Worm (Caenorhabditis elegans) whole organism, L2 larva: ENCODE data around the gene Y57A10A.8.

ENCODE experiments used
- C34F6.9 ChIP-seq: fragments of 150-350 bp; optimal IDR thresholded peaks from 2 replicates; lab custom pipeline; 2014; ENCODE audit warnings: missing biosample characterization, missing genetic modification characterization
- F13H6.1 ChIP-seq: sonication (generic microtip); optimal IDR thresholded peaks from 2 replicates; lab custom pipeline; 2016; ENCODE audit warnings: missing genetic modification characterization, missing compliant biosample characterization
- R02D3.7 ChIP-seq: fragments of 150-350 bp; optimal IDR thresholded peaks from 2 replicates; lab custom pipeline; 2014; ENCODE audit warnings: missing biosample characterization, missing genetic modification characterization
- ZK546.5 ChIP-seq: sonication (generic microtip); optimal IDR thresholded peaks from 2 replicates; lab custom pipeline; 2017; ENCODE audit warnings: missing biosample characterization, missing genetic modification characterization
- alr-1 ChIP-seq: fragments of 150-350 bp; optimal IDR thresholded peaks from 2 replicates; lab custom pipeline; 2014; ENCODE audit warnings: missing biosample characterization, missing genetic modification characterization
- aly-2 ChIP-seq: fragments of 150-350 bp; optimal IDR thresholded peaks from 2 replicates; lab custom pipeline; 2014; ENCODE audit warnings: missing biosample characterization, missing genetic modification characterization
- blmp-1 ChIP-seq: sonication (generic microtip); optimal IDR thresholded peaks from 2 replicates; lab custom pipeline; 2017; ENCODE audit warnings: missing genetic modification characterization, mild to moderate bottlenecking, missing compliant biosample characterization, antibody characterized with exemption, moderate library complexity; ENCODE audit not compliant: insufficient read depth
- ceh-16 ChIP-seq: fragments of 150-350 bp; optimal IDR thresholded peaks from 2 replicates; lab custom pipeline; 2014; ENCODE audit warnings: missing biosample characterization, missing genetic modification characterization
- ceh-82 ChIP-seq: fragments of 150-350 bp; optimal IDR thresholded peaks from 2 replicates; lab custom pipeline; 2014; ENCODE audit warnings: missing biosample characterization, missing genetic modification characterization
- crh-2 ChIP-seq: sonication (generic microtip); optimal IDR thresholded peaks from 2 replicates; lab custom pipeline; 2017; ENCODE audit warnings: missing biosample characterization, missing genetic modification characterization
- dmd-4 ChIP-seq: sonication (generic microtip); optimal IDR thresholded peaks from 2 replicates; lab custom pipeline; 2017; ENCODE audit warnings: missing biosample characterization, missing genetic modification characterization
- egl-27 ChIP-seq: sonication (generic microtip); optimal IDR thresholded peaks from 3 replicates; lab custom pipeline; 2017; ENCODE audit warnings: missing biosample characterization, missing genetic modification reagents, missing genetic modification characterization
- elt-3 ChIP-seq: sonication (generic microtip); optimal IDR thresholded peaks from 2 replicates; lab custom pipeline; 2017; ENCODE audit warnings: missing biosample characterization, missing genetic modification characterization
- fos-1 ChIP-seq: fragments of 150-350 bp; optimal IDR thresholded peaks from 2 replicates; lab custom pipeline; 2014; ENCODE audit warnings: missing biosample characterization, missing genetic modification characterization
- gmeb-1 ChIP-seq: fragments of 150-350 bp; optimal IDR thresholded peaks from 2 replicates; lab custom pipeline; 2014; ENCODE audit warnings: missing biosample characterization, missing genetic modification characterization
- lin-11 ChIP-seq: fragments of 150-350 bp; sonication (generic microtip); optimal IDR thresholded peaks from 2 replicates; lab custom pipeline; 2014; ENCODE audit warnings: missing biosample characterization, missing genetic modification characterization, inconsistent platforms, mixed read lengths
- lin-13 ChIP-seq: fragments of 150-350 bp; optimal IDR thresholded peaks from 2 replicates; lab custom pipeline; 2014; ENCODE audit warnings: missing biosample characterization, missing genetic modification reagents, missing genetic modification characterization
- lin-39 ChIP-seq: fragments of 150-350 bp; optimal IDR thresholded peaks from 2 replicates; lab custom pipeline; 2014; ENCODE audit warnings: missing biosample characterization, missing genetic modification reagents, missing genetic modification characterization
- lsy-2 ChIP-seq, 2 experiments: fragments of 150-350 bp in 1 of 2; sonication (generic microtip) in 1 of 2; optimal IDR thresholded peaks; 2 replicates each; lab custom pipeline; 2014 to 2017; ENCODE audit warnings: missing biosample characterization in 2 of 2, missing genetic modification characterization in 2 of 2
- mab-5 ChIP-seq: fragments of 150-350 bp; optimal IDR thresholded peaks from 2 replicates; lab custom pipeline; 2014; ENCODE audit warnings: missing biosample characterization, missing genetic modification characterization
- mbf-1 ChIP-seq: sonication (generic microtip); optimal IDR thresholded peaks from 2 replicates; lab custom pipeline; 2017; ENCODE audit warnings: missing biosample characterization, missing genetic modification characterization
- mdl-1 ChIP-seq, 2 experiments: fragments of 150-350 bp in 1 of 2; sonication (generic microtip) in 1 of 2; optimal IDR thresholded peaks; 2 replicates each; lab custom pipeline; 2017; ENCODE audit warnings: missing biosample characterization in 2 of 2, missing genetic modification characterization in 2 of 2
- nhr-10 ChIP-seq: sonication (generic microtip); optimal IDR thresholded peaks from 2 replicates; lab custom pipeline; 2017; ENCODE audit warnings: missing biosample characterization, missing genetic modification characterization
- nhr-12 ChIP-seq: fragments of 150-350 bp; optimal IDR thresholded peaks from 2 replicates; lab custom pipeline; 2014; ENCODE audit warnings: missing biosample characterization, missing genetic modification characterization
- nhr-21 ChIP-seq: fragments of 150-350 bp; optimal IDR thresholded peaks from 2 replicates; lab custom pipeline; 2014; ENCODE audit warnings: missing biosample characterization, missing genetic modification characterization
- nhr-25 ChIP-seq: fragments of 150-350 bp; sonication (generic microtip); optimal IDR thresholded peaks from 3 replicates; lab custom pipeline; 2014; ENCODE audit warnings: missing biosample characterization, missing genetic modification characterization
- nhr-6 ChIP-seq: fragments of 150-350 bp; optimal IDR thresholded peaks from 2 replicates; lab custom pipeline; 2014; ENCODE audit warnings: missing biosample characterization, missing genetic modification characterization
- sem-4 ChIP-seq: fragments of 150-350 bp; optimal IDR thresholded peaks from 2 replicates; lab custom pipeline; 2014; ENCODE audit warnings: missing biosample characterization, missing genetic modification reagents, missing genetic modification characterization
- skn-1 ChIP-seq: sonication (generic microtip); optimal IDR thresholded peaks from 2 replicates; lab custom pipeline; 2017; ENCODE audit warnings: missing biosample characterization, missing genetic modification characterization
- sma-9 ChIP-seq, 2 experiments: fragments of 150-350 bp in 1 of 2; sonication (generic microtip) in 1 of 2; optimal IDR thresholded peaks; 2 replicates each; lab custom pipeline; 2014 to 2016; ENCODE audit warnings: missing genetic modification characterization in 2 of 2, mild to moderate bottlenecking in 1 of 2, missing biosample characterization in 1 of 2, missing compliant biosample characterization in 1 of 2, missing genetic modification reagents in 1 of 2, moderate library complexity in 1 of 2
- snpc-4 ChIP-seq: fragments of 150-350 bp; optimal IDR thresholded peaks from 2 replicates; lab custom pipeline; 2014; ENCODE audit warnings: missing biosample characterization, missing genetic modification characterization
- unc-39 ChIP-seq: fragments of 150-350 bp; optimal IDR thresholded peaks from 2 replicates; lab custom pipeline; 2014; ENCODE audit warnings: missing biosample characterization, missing genetic modification characterization
- unc-55 ChIP-seq: fragments of 150-350 bp; sonication (generic microtip); optimal IDR thresholded peaks from 3 replicates; lab custom pipeline; 2014; ENCODE audit warnings: missing biosample characterization, missing genetic modification reagents, missing genetic modification characterization
- unc-62 ChIP-seq: fragments of 150-350 bp; optimal IDR thresholded peaks from 2 replicates; lab custom pipeline; 2014; ENCODE audit warnings: missing biosample characterization, missing genetic modification reagents, missing genetic modification characterization
- zag-1 ChIP-seq: fragments of 150-350 bp; optimal IDR thresholded peaks from 2 replicates; lab custom pipeline; 2014; ENCODE audit warnings: missing biosample characterization, missing genetic modification characterization
- ztf-1 ChIP-seq: fragments of 200-800 bp; sonication (Bioruptor generic); conservative IDR thresholded peaks from 2 replicates; pipeline ENCODE4 v1.3.6; 2022; ENCODE audit warnings: missing genetic modification characterization, missing compliant biosample characterization
- ztf-11 ChIP-seq: sonication (generic microtip); optimal IDR thresholded peaks from 2 replicates; lab custom pipeline; 2017; ENCODE audit warnings: missing biosample characterization, missing genetic modification characterization
- ztf-4 ChIP-seq: fragments of 150-350 bp; optimal IDR thresholded peaks from 2 replicates; lab custom pipeline; 2014; ENCODE audit warnings: missing biosample characterization, missing genetic modification characterization

The Y57A10A.8 gene

DNA sequence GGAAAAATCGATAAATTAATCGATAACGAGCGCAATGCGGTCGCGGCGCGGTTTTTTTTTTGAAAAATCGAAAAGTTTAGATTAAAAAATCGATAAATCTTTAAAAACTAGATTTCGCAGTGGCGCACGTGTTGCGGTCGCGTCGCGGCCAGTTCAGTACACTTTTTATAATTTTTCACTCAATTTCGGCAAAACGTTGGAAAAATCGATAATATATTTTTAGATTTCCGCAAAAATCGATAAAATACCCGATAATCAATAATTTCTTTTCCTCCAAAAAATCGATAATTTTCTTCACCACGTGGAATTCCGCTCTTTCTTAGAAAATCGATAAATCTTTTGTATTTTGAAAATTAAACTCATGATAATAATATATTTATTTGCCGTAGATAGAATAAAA lies 11.9 kb downstream of the Y57A10A.8 start:
- TF ChIP-seq lin-13, result no peak
- TF ChIP-seq ztf-11 (tag; lab: Kevin White, UChicago), result no peak
- no peak for TF ChIP-seq lin-39 (tag; lab: Kevin White, UChicago)
- no peak for TF ChIP-seq nhr-10 (tag; lab: Kevin White, UChicago)
- no peak for TF ChIP-seq lin-11 (tag; lab: Kevin White, UChicago)
- no peak for TF ChIP-seq elt-3 (tag; lab: Kevin White, UChicago)
- no peak for TF ChIP-seq blmp-1 (tag; lab: Kevin White, UChicago)
- TF ChIP-seq ceh-82 (tag; lab: Kevin White, UChicago), result no peak
- no peak for TF ChIP-seq unc-62
- no peak for TF ChIP-seq crh-2 (tag; lab: Kevin White, UChicago)
- no peak for TF ChIP-seq aly-2 (tag; lab: Kevin White, UChicago)
- TF ChIP-seq gmeb-1 (tag; lab: Kevin White, UChicago), result no peak

DNA sequence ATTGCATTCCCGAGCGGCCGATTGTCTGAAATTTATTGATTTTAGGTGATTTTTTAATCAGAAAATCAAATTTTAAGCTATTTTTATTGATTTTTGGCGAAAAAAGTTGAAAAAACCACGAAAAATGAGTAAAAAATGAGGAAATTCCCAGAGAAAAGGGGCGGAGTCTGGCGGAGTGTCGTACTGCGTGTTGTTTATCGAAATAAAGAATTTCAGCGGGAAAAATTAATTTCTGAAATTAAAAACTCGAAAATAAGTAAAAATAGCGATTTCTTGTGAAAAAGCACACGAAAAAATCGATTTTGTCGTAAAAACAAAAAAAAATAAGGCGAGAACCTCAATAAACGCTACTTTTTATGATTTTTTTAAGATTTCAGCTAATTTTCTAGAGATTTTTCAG lies 20.2 kb downstream of the Y57A10A.8 start, which contains the start of gene Y57A10A.13:
Gene Y57A10A.13, minus strand, starts transcription at position 46 of the 400 bp plus-strand sequence.
- TF ChIP-seq unc-55 (GFP tag; lab: Kevin White, UChicago) (peak; percentile 42), unc-62 (no peak), gmeb-1 (tag; lab: Kevin White, UChicago) (peak; percentile 47), unc-39 (no peak), lsy-2 (tag; optimal IDR thresholded peaks at IDR 0.05; lab: Kevin White, UChicago) (peak in 1 of 2 experiments; percentile 26)

DNA sequence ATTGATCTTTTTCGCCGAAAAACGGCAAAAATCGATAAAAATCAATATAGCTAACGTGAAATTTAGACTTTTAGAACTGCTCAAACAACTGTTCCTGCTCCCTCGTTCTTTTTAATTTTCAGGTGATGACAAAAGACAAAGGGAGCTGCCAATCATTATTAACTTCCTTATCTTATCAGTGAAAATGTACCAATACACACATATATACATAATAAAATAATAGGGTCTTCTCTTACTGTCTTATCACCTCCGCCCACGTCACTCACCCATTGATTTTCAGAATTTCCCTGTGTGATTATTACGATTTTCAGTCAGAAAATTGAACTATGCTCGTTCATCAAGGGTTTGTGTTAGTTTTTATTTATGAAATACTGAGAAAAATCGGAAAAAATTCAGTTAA lies 21.1 kb downstream of the Y57A10A.8 start, which contains the start of gene Y57A10A.14:
Gene Y57A10A.14, plus strand, starts transcription at position 228 of the 400 bp plus-strand sequence.
- no peak for TF ChIP-seq ztf-4 (tag; lab: Kevin White, UChicago)
- peak; percentile 16 for TF ChIP-seq F13H6.1 (tag; lab: Kevin White, UChicago)
- peak; percentile 91 for TF ChIP-seq fos-1
- no peak for TF ChIP-seq alr-1
- TF ChIP-seq crh-2 (tag; lab: Kevin White, UChicago), result peak; percentile 69
- TF ChIP-seq skn-1 (tag; lab: Kevin White, UChicago), result peak; percentile 87
- TF ChIP-seq C34F6.9 (tag; lab: Kevin White, UChicago), result no peak
- no peak for TF ChIP-seq nhr-6 (tag; lab: Kevin White, UChicago)

DNA sequence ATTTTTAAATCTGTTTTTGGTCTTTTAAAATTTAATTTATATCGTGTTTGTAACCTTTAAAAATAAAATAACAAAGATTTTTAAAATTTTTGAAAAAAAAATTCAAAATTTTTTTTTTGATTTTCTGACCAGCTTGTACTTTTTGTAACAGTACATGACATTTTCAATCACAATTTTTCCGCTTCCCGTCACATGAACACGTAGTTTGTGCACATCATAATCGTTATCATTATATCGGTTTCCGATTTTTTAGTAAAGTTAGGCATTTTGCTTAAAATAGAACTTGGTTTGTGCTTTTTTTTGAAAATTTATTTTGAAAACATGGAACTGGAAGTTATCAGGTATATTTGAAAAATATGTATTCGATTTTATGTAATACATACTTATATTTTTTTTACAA lies 22.1 kb downstream of the Y57A10A.8 start:
- TF ChIP-seq ceh-16 (tag; lab: Kevin White, UChicago) (no peak), fos-1 (peak; percentile 56)
- TF ChIP-seq, all 48 proteins: peak for 1

DNA sequence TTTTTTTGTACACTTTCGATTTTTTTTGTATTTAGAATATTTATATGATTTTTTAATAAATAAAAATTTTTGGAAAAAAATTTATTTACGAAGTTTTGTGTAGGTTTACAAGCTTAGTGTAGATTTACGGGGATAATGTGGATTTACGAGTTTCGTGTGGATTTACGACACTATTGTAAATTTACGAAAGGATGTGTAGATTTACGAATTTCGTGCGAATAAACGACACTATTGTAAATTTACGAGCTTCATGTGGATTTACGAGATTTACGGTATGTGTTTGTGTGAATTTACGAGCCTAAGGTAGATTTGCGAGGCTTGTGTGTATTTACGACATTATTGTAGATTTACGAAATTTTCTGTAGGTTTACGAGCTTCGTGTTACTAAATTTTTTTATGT lies 24.6 kb downstream of the Y57A10A.8 start:
- TF ChIP-seq mab-5 (no peak), lin-13 (no peak), unc-39 (no peak), egl-27 (tag; lab: Kevin White, UChicago) (no peak), skn-1 (tag; lab: Kevin White, UChicago) (no peak), snpc-4 (tag; lab: Kevin White, UChicago) (no peak), zag-1 (tag; lab: Kevin White, UChicago) (no peak), sma-9 (GFP tag; optimal IDR thresholded peaks at IDR 0.05; lab: Kevin White, UChicago) (no peak), sma-9 (tag; optimal IDR thresholded peaks at IDR 0.05; lab: Kevin White, UChicago) (no peak), nhr-6 (tag; lab: Kevin White, UChicago) (no peak), nhr-25 (no peak), dmd-4 (no peak), R02D3.7 (tag; lab: Kevin White, UChicago) (no peak), unc-55 (GFP tag; lab: Kevin White, UChicago) (no peak), lsy-2 (tag; optimal IDR thresholded peaks at IDR 0.05; lab: Kevin White, UChicago) (no peak)
- TF ChIP-seq, all 48 proteins: peak for 0

DNA sequence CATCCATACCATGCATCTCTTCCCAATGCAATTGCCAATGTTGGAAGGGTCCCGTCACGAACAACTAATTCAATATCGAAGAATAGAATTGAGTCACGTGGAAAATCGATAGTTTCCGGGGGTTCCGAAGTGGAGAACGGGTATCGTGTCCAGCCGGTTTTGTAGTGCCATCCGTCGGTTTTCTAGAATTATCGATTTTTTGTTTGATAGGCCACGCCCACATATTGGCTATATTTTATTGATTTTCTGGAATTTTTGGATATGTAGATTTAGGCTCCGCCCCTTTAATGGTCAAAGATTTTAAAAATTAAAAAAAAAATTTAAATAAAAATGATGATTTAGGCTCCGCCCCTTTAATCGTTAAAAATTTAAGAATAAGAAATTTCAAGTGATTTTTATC lies 34.6 kb downstream of the Y57A10A.8 start:
- TF ChIP-seq nhr-21 (tag; lab: Kevin White, UChicago) (no peak), sma-9 (GFP tag; optimal IDR thresholded peaks at IDR 0.05; lab: Kevin White, UChicago) (no peak), sma-9 (tag; optimal IDR thresholded peaks at IDR 0.05; lab: Kevin White, UChicago) (no peak), nhr-10 (tag; lab: Kevin White, UChicago) (no peak), nhr-12 (tag; lab: Kevin White, UChicago) (no peak), ZK546.5 (no peak), snpc-4 (tag; lab: Kevin White, UChicago) (no peak), lin-13 (no peak), F13H6.1 (tag; lab: Kevin White, UChicago) (no peak), unc-62 (no peak), gmeb-1 (tag; lab: Kevin White, UChicago) (no peak), mbf-1 (tag; lab: Kevin White, UChicago) (no peak), C34F6.9 (tag; lab: Kevin White, UChicago) (no peak), ztf-1 (GFP tag; lab: Robert Waterston, UW) (no peak), mab-5 (no peak), mdl-1 (tag; optimal IDR thresholded peaks at IDR 0.05; lab: Kevin White, UChicago) (no peak), nhr-6 (tag; lab: Kevin White, UChicago) (no peak), sem-4 (tag; lab: Kevin White, UChicago) (no peak), zag-1 (tag; lab: Kevin White, UChicago) (no peak)
